Worm (Caenorhabditis elegans): ENCODE data around the gene C09B7.2.

Gene C09B7.2

ce11 chrX:2667779-2668178 is at the start of gene C09B7.2:
C09B7.2 (plus strand) TSS chrX:2668127.
- no peak for TF ChIP-seq ceh-36 (tag; optimal IDR thresholded peaks at IDR 0.05)
- TF ChIP-seq hmbx-1 (tag; optimal IDR thresholded peaks at IDR 0.05) = no peak
- no peak for TF ChIP-seq scrt-1 (GFP tag; IDR thresholded peaks at IDR 0.05)
- TF ChIP-seq ama-1 (optimal IDR thresholded peaks at IDR 0.05) = no peak
- TF ChIP-seq tra-4 (tag; optimal IDR thresholded peaks at IDR 0.05) = no peak
- no peak for TF ChIP-seq F13C5.2 (tag; optimal IDR thresholded peaks at IDR 0.05)
- no peak for TF ChIP-seq aly-1 (tag; optimal IDR thresholded peaks at IDR 0.05)
- TF ChIP-seq tbx-11 (GFP tag; IDR thresholded peaks at IDR 0.05) = no peak
- no peak for TF ChIP-seq pes-1 (GFP tag; IDR thresholded peaks at IDR 0.05)
- no peak for TF ChIP-seq hmg-4 (GFP tag; optimal IDR thresholded peaks at IDR 0.05)
- no peak for TF ChIP-seq flt-1 (GFP tag; IDR thresholded peaks at IDR 0.05)
- no peak for TF ChIP-seq ets-7 (tag; optimal IDR thresholded peaks at IDR 0.05)
- TF ChIP-seq tbx-37 (GFP tag; conservative IDR thresholded peaks at IDR 0.05) = no peak
- no peak for TF ChIP-seq sea-1 (GFP tag; conservative IDR thresholded peaks at IDR 0.05)
- TF ChIP-seq hnd-1 (tag; optimal IDR thresholded peaks at IDR 0.05) = no peak
- TF ChIP-seq B0310.2 (tag; optimal IDR thresholded peaks at IDR 0.05) = no peak
- TF ChIP-seq ceh-13 (GFP tag; optimal IDR thresholded peaks at IDR 0.05) = no peak

- TF ChIP-seq aly-1 (tag; optimal IDR thresholded peaks at IDR 0.05) (no peak), tra-4 (tag; optimal IDR thresholded peaks at IDR 0.05) (no peak), hmg-4 (GFP tag; optimal IDR thresholded peaks at IDR 0.05) (no peak), ama-1 (optimal IDR thresholded peaks at IDR 0.05) (no peak), ceh-13 (GFP tag; optimal IDR thresholded peaks at IDR 0.05) (no peak), scrt-1 (GFP tag; IDR thresholded peaks at IDR 0.05) (no peak), B0310.2 (tag; optimal IDR thresholded peaks at IDR 0.05) (no peak), pes-1 (GFP tag; IDR thresholded peaks at IDR 0.05) (no peak), flt-1 (GFP tag; IDR thresholded peaks at IDR 0.05) (no peak), F13C5.2 (tag; optimal IDR thresholded peaks at IDR 0.05) (no peak), sea-1 (GFP tag; conservative IDR thresholded peaks at IDR 0.05) (no peak), tbx-11 (GFP tag; IDR thresholded peaks at IDR 0.05) (no peak), tbx-37 (GFP tag; conservative IDR thresholded peaks at IDR 0.05) (no peak), hmbx-1 (tag; optimal IDR thresholded peaks at IDR 0.05) (no peak), hnd-1 (tag; optimal IDR thresholded peaks at IDR 0.05) (no peak), ceh-36 (tag; optimal IDR thresholded peaks at IDR 0.05) (no peak), ets-7 (tag; optimal IDR thresholded peaks at IDR 0.05) (no peak)
These were observed 47.6 kb upstream of the C09B7.2 start for ce11 chrX:2620280-2620679.

- TF ChIP-seq tbx-11 (GFP tag; IDR thresholded peaks at IDR 0.05) (no peak), tra-4 (tag; optimal IDR thresholded peaks at IDR 0.05) (no peak), ceh-36 (tag; optimal IDR thresholded peaks at IDR 0.05) (no peak), scrt-1 (GFP tag; IDR thresholded peaks at IDR 0.05) (no peak), hnd-1 (tag; optimal IDR thresholded peaks at IDR 0.05) (no peak), F13C5.2 (tag; optimal IDR thresholded peaks at IDR 0.05) (no peak), ceh-13 (GFP tag; optimal IDR thresholded peaks at IDR 0.05) (no peak), hmbx-1 (tag; optimal IDR thresholded peaks at IDR 0.05) (no peak), ama-1 (optimal IDR thresholded peaks at IDR 0.05) (no peak), aly-1 (tag; optimal IDR thresholded peaks at IDR 0.05) (no peak), tbx-37 (GFP tag; conservative IDR thresholded peaks at IDR 0.05) (no peak), ets-7 (tag; optimal IDR thresholded peaks at IDR 0.05) (no peak), sea-1 (GFP tag; conservative IDR thresholded peaks at IDR 0.05) (no peak), pes-1 (GFP tag; IDR thresholded peaks at IDR 0.05) (no peak), hmg-4 (GFP tag; optimal IDR thresholded peaks at IDR 0.05) (no peak), B0310.2 (tag; optimal IDR thresholded peaks at IDR 0.05) (no peak), flt-1 (GFP tag; IDR thresholded peaks at IDR 0.05) (no peak)
These were observed 41.8 kb upstream of the C09B7.2 start for ce11 chrX:2626153-2626552.

ce11 chrX:2632869-2633268 is 35.1 kb upstream of the C09B7.2 start:
- TF ChIP-seq ceh-13 (GFP tag; optimal IDR thresholded peaks at IDR 0.05) = no peak
- no peak for TF ChIP-seq tbx-11 (GFP tag; IDR thresholded peaks at IDR 0.05)
- TF ChIP-seq B0310.2 (tag; optimal IDR thresholded peaks at IDR 0.05) = no peak
- no peak for TF ChIP-seq pes-1 (GFP tag; IDR thresholded peaks at IDR 0.05)
- no peak for TF ChIP-seq scrt-1 (GFP tag; IDR thresholded peaks at IDR 0.05)
- no peak for TF ChIP-seq tra-4 (tag; optimal IDR thresholded peaks at IDR 0.05)
- no peak for TF ChIP-seq ama-1 (optimal IDR thresholded peaks at IDR 0.05)
- no peak for TF ChIP-seq ets-7 (tag; optimal IDR thresholded peaks at IDR 0.05)
- no peak for TF ChIP-seq hmg-4 (GFP tag; optimal IDR thresholded peaks at IDR 0.05)
- TF ChIP-seq F13C5.2 (tag; optimal IDR thresholded peaks at IDR 0.05) = no peak
- no peak for TF ChIP-seq ceh-36 (tag; optimal IDR thresholded peaks at IDR 0.05)
- TF ChIP-seq hmbx-1 (tag; optimal IDR thresholded peaks at IDR 0.05) = no peak
- TF ChIP-seq tbx-37 (GFP tag; conservative IDR thresholded peaks at IDR 0.05) = no peak
- no peak for TF ChIP-seq aly-1 (tag; optimal IDR thresholded peaks at IDR 0.05)
- TF ChIP-seq sea-1 (GFP tag; conservative IDR thresholded peaks at IDR 0.05) = no peak
- no peak for TF ChIP-seq flt-1 (GFP tag; IDR thresholded peaks at IDR 0.05)
- no peak for TF ChIP-seq hnd-1 (tag; optimal IDR thresholded peaks at IDR 0.05)

- TF ChIP-seq ama-1 (optimal IDR thresholded peaks at IDR 0.05) (no peak), hmbx-1 (tag; optimal IDR thresholded peaks at IDR 0.05) (no peak), F13C5.2 (tag; optimal IDR thresholded peaks at IDR 0.05) (no peak), hmg-4 (GFP tag; optimal IDR thresholded peaks at IDR 0.05) (no peak), B0310.2 (tag; optimal IDR thresholded peaks at IDR 0.05) (no peak), tbx-11 (GFP tag; IDR thresholded peaks at IDR 0.05) (no peak), tbx-37 (GFP tag; conservative IDR thresholded peaks at IDR 0.05) (no peak), flt-1 (GFP tag; IDR thresholded peaks at IDR 0.05) (no peak), hnd-1 (tag; optimal IDR thresholded peaks at IDR 0.05) (no peak), ceh-36 (tag; optimal IDR thresholded peaks at IDR 0.05) (no peak), sea-1 (GFP tag; conservative IDR thresholded peaks at IDR 0.05) (no peak), aly-1 (tag; optimal IDR thresholded peaks at IDR 0.05) (no peak), tra-4 (tag; optimal IDR thresholded peaks at IDR 0.05) (no peak), scrt-1 (GFP tag; IDR thresholded peaks at IDR 0.05) (no peak)
These were observed 27.4 kb upstream of the C09B7.2 start for ce11 chrX:2640556-2640955.

ce11 chrX:2641094-2641493 is 26.8 kb upstream of the C09B7.2 start:
- no peak for TF ChIP-seq tbx-11 (GFP tag; IDR thresholded peaks at IDR 0.05)
- no peak for TF ChIP-seq pes-1 (GFP tag; IDR thresholded peaks at IDR 0.05)
- no peak for TF ChIP-seq ets-7 (tag; optimal IDR thresholded peaks at IDR 0.05)
- no peak for TF ChIP-seq flt-1 (GFP tag; IDR thresholded peaks at IDR 0.05)
- TF ChIP-seq sea-1 (GFP tag; conservative IDR thresholded peaks at IDR 0.05) = no peak
- TF ChIP-seq ceh-36 (tag; optimal IDR thresholded peaks at IDR 0.05) = no peak
- no peak for TF ChIP-seq hmbx-1 (tag; optimal IDR thresholded peaks at IDR 0.05)
- TF ChIP-seq ama-1 (optimal IDR thresholded peaks at IDR 0.05) = no peak
- no peak for TF ChIP-seq scrt-1 (GFP tag; IDR thresholded peaks at IDR 0.05)

ce11 chrX:2654334-2654733 is 13.6 kb upstream of the C09B7.2 start:
- TF ChIP-seq tbx-11 (GFP tag; IDR thresholded peaks at IDR 0.05) (no peak), hmbx-1 (tag; optimal IDR thresholded peaks at IDR 0.05) (no peak), flt-1 (GFP tag; IDR thresholded peaks at IDR 0.05) (no peak), ama-1 (optimal IDR thresholded peaks at IDR 0.05) (no peak), hmg-4 (GFP tag; optimal IDR thresholded peaks at IDR 0.05) (no peak), B0310.2 (tag; optimal IDR thresholded peaks at IDR 0.05) (no peak)

Data from whole organism, early embryonic.